Worm (Caenorhabditis elegans) whole organism, late embryonic: Measurements from ENCODE around the gene Y73B6BL.29.

Experiments
- ceh-18 ChIP-seq: sonication (generic microtip); optimal IDR thresholded peaks from 2 replicates; lab custom pipeline; 2016; ENCODE audit warnings: missing genetic modification characterization, missing compliant biosample characterization
- gmeb-2 ChIP-seq: sonication (generic microtip); optimal IDR thresholded peaks from 2 replicates; lab custom pipeline; 2016; ENCODE audit warnings: missing genetic modification characterization, inconsistent platforms, missing compliant biosample characterization

- TF ChIP-seq gmeb-2 (tag; lab: Kevin White, UChicago) (no peak), ceh-18 (no peak)
Measured at ce11 chrIV:6326448-6326847, 4.7 kb downstream of the Y73B6BL.29 start, which contains the start of gene lsm-8.
